Worm (Caenorhabditis elegans): ENCODE data around the gene nhr-43.

- TF ChIP-seq dpl-1 (GFP tag; optimal IDR thresholded peaks at IDR 0.05) (no peak), ama-1 (optimal IDR thresholded peaks at IDR 0.05) (peak; percentile 54), D1046.2 (GFP tag; IDR thresholded peaks at IDR 0.05) (no peak), unc-62 (GFP tag; optimal IDR thresholded peaks at IDR 0.05 in 1 of 2) (no peak), unc-62 (tag; optimal IDR thresholded peaks at IDR 0.05) (no peak), zag-1 (tag; optimal IDR thresholded peaks at IDR 0.05) (no peak), nhr-237 (tag; optimal IDR thresholded peaks at IDR 0.05) (no peak), lin-38 (GFP tag; IDR thresholded peaks at IDR 0.05) (peak; percentile 39), egl-27 (tag; optimal IDR thresholded peaks at IDR 0.05) (no peak), ZK546.5 (tag; optimal IDR thresholded peaks at IDR 0.05) (no peak), aha-1 (tag) (peak; percentile 38), sdz-12 (GFP tag; optimal IDR thresholded peaks at IDR 0.05) (no peak), pqm-1 (tag; optimal IDR thresholded peaks at IDR 0.05) (no peak)
These were observed 39.3 kb upstream of the nhr-43 start, which contains the start of gene mob-1 for ce11 chrIV:11859995-11860605.

Measured in whole organism, L4 larva.